Fruit fly (Drosophila melanogaster) whole organism, pupa: Measurements from ENCODE around the gene CG17768.

ENCODE experiments used
- CG10348 ChIP-seq: fragments of 200-800 bp; sonication (Bioruptor generic); IDR thresholded peaks from 2 replicates; pipeline ENCODE4 v1.3.6; 2022; ENCODE audit warnings: missing biosample characterization, missing genetic modification characterization
- CG12605 ChIP-seq: fragments of 200-800 bp; sonication (Bioruptor generic); IDR thresholded peaks from 2 replicates; pipeline ENCODE4 v1.3.6; 2022; ENCODE audit warnings: missing biosample characterization, missing genetic modification characterization
- CG13204 ChIP-seq: fragments of 200-800 bp; sonication (Bioruptor generic); optimal IDR thresholded peaks from 2 replicates; lab custom pipeline; 2018; ENCODE audit warnings: missing biosample characterization, mild to moderate bottlenecking, missing genetic modification characterization, moderate library complexity
- CG14655 ChIP-seq: fragments of 200-800 bp; sonication (Bioruptor generic); optimal IDR thresholded peaks from 3 replicates; lab custom pipeline; 2017; ENCODE audit warnings: mild to moderate bottlenecking, missing biosample characterization, missing genetic modification reagents, missing genetic modification characterization
- CG15710 ChIP-seq: fragments of 200-800 bp; sonication (Bioruptor generic); optimal IDR thresholded peaks from 2 replicates; lab custom pipeline; 2018; ENCODE audit warnings: missing biosample characterization, mild to moderate bottlenecking, missing genetic modification characterization, moderate library complexity
- CG17806 ChIP-seq: fragments of 200-800 bp; sonication (Bioruptor generic); optimal IDR thresholded peaks from 2 replicates; lab custom pipeline; 2018; ENCODE audit warnings: missing biosample characterization, mild to moderate bottlenecking, missing genetic modification characterization, moderate library complexity
- CG32121 ChIP-seq: fragments of 200-800 bp; sonication (Bioruptor generic); IDR thresholded peaks from 2 replicates; pipeline ENCODE4 v1.3.6; 2022; ENCODE audit warnings: missing biosample characterization, missing genetic modification characterization
- CG34367 ChIP-seq: fragments of 200-800 bp; sonication (Bioruptor generic); optimal IDR thresholded peaks from 2 replicates; lab custom pipeline; 2018; ENCODE audit warnings: missing biosample characterization, mild to moderate bottlenecking, missing genetic modification characterization
- CG4496 ChIP-seq: fragments of 200-800 bp; sonication (Bioruptor generic); IDR thresholded peaks from 3 replicates; pipeline ENCODE4 v1.3.6; 2022; ENCODE audit warnings: missing biosample characterization, missing genetic modification characterization
- CG8159 ChIP-seq: fragments of 200-800 bp; sonication (Bioruptor generic); optimal IDR thresholded peaks from 3 replicates; lab custom pipeline; 2018; ENCODE audit warnings: missing biosample characterization, mild to moderate bottlenecking, missing genetic modification characterization, moderate library complexity
- CG8301 ChIP-seq: fragments of 200-800 bp; sonication (Bioruptor generic); optimal IDR thresholded peaks from 2 replicates; lab custom pipeline; 2018; ENCODE audit warnings: missing biosample characterization, mild to moderate bottlenecking, missing genetic modification characterization
- CG9948 ChIP-seq: fragments of 200-800 bp; sonication (Bioruptor generic); optimal IDR thresholded peaks from 2 replicates; lab custom pipeline; 2018; ENCODE audit warnings: missing biosample characterization, mild to moderate bottlenecking, missing genetic modification characterization, moderate library complexity
- D1 ChIP-seq: fragments of 200-800 bp; sonication (Bioruptor generic); optimal IDR thresholded peaks from 2 replicates; lab custom pipeline; 2018; ENCODE audit warnings: missing biosample characterization, mild to moderate bottlenecking, missing genetic modification characterization, moderate library complexity
- EcR ChIP-seq: fragments of 200-800 bp; sonication (Bioruptor generic); optimal IDR thresholded peaks from 3 replicates; lab custom pipeline; 2019; ENCODE audit warnings: missing biosample characterization, missing genetic modification characterization, mild to moderate bottlenecking, moderate library complexity, missing genetic modification reagents
- Ets98B ChIP-seq: fragments of 200-800 bp; sonication (Bioruptor generic); IDR thresholded peaks from 2 replicates; pipeline ENCODE4 v1.3.6; 2022; ENCODE audit warnings: missing biosample characterization, missing genetic modification characterization
- Pif1A ChIP-seq: fragments of 200-800 bp; sonication (Bioruptor generic); optimal IDR thresholded peaks from 3 replicates; lab custom pipeline; 2016; ENCODE audit warnings: missing biosample characterization, missing genetic modification characterization
- Pif1B ChIP-seq: fragments of 200-800 bp; sonication (Bioruptor generic); optimal IDR thresholded peaks from 3 replicates; lab custom pipeline; 2016; ENCODE audit warnings: missing biosample characterization, missing genetic modification characterization
- Snoo ChIP-seq: fragments of 200-800 bp; sonication (Bioruptor generic); optimal IDR thresholded peaks from 3 replicates; lab custom pipeline; 2017; ENCODE audit warnings: missing biosample characterization, mild to moderate bottlenecking, missing genetic modification characterization, inconsistent platforms
- fd96Ca ChIP-seq: fragments of 200-800 bp; sonication (Bioruptor generic); IDR thresholded peaks from 3 replicates; pipeline ENCODE4 v1.3.6; 2022; ENCODE audit warnings: missing biosample characterization, missing genetic modification characterization
- gl ChIP-seq: fragments of 200-800 bp; sonication (Bioruptor generic); optimal IDR thresholded peaks from 2 replicates; lab custom pipeline; 2018; ENCODE audit warnings: missing biosample characterization, mild to moderate bottlenecking, missing genetic modification characterization
- rn ChIP-seq: fragments of 200-800 bp; sonication (Bioruptor generic); IDR thresholded peaks from 2 replicates; pipeline ENCODE4 v1.3.6; 2022; ENCODE audit warnings: missing biosample characterization, missing genetic modification characterization

Gene CG17768

dm6 chr2L:10379865-10380264, 25.1 kb downstream of the CG17768 start, which contains the start of gene gny:
TSS of gene gny (plus strand) at chr2L:10380103.
- TF ChIP-seq Snoo (tag; lab: Kevin White, UChicago), result no peak

dm6 chr2L:10378631-10379030, 26.4 kb downstream of the CG17768 start:
- TF ChIP-seq CG34367 (tag; lab: Kevin White, UChicago) (no peak), D1 (tag; lab: Kevin White, UChicago) (no peak), Pif1A (GFP tag; lab: Kevin White, UChicago) (no peak), fd96Ca (GFP tag; lab: Robert Waterston, UW) (no peak), CG14655 (no peak), CG8301 (tag; lab: Kevin White, UChicago) (no peak), CG17806 (tag; lab: Kevin White, UChicago) (no peak), CG10348 (GFP tag; lab: Robert Waterston, UW) (no peak), CG32121 (GFP tag; lab: Robert Waterston, UW) (no peak), CG9948 (tag; lab: Kevin White, UChicago) (no peak), Snoo (tag; lab: Kevin White, UChicago) (no peak)
- TF ChIP-seq, all 21 proteins: peak for 0

DNA sequence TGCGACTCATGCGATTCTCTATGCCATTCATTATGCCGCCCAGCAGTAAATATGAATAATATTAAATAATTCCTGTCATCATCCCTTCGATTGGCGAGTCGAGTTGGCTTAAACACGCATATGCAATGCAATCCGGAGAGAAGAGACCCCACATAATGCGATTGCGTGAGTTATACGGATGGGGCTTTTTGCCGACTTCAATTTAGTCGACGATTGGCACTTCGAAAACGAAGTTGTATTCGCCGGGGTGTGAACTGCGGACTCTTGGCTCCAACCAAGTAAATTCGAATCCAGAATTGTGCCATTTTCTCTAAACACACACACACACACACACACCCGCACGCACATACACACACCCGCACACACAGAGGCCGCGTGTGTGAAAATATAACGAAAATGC, 28.7 kb downstream of the CG17768 start:
- TF ChIP-seq CG15710 (tag; lab: Kevin White, UChicago) (no peak), Ets98B (GFP tag; lab: Robert Waterston, UW) (no peak), CG13204 (GFP tag; lab: Kevin White, UChicago) (no peak), CG4496 (GFP tag; lab: Robert Waterston, UW) (no peak), gl (tag; lab: Kevin White, UChicago) (no peak), CG9948 (tag; lab: Kevin White, UChicago) (no peak), D1 (tag; lab: Kevin White, UChicago) (no peak), CG8301 (tag; lab: Kevin White, UChicago) (no peak), CG12605 (GFP tag; lab: Robert Waterston, UW) (no peak), rn (GFP tag; lab: Robert Waterston, UW) (no peak), fd96Ca (GFP tag; lab: Robert Waterston, UW) (no peak), Snoo (tag; lab: Kevin White, UChicago) (no peak), CG14655 (no peak), EcR (no peak), CG32121 (GFP tag; lab: Robert Waterston, UW) (no peak), CG34367 (tag; lab: Kevin White, UChicago) (no peak), CG10348 (GFP tag; lab: Robert Waterston, UW) (no peak), CG8159 (tag; lab: Kevin White, UChicago) (no peak), Pif1B (no peak)

- TF ChIP-seq CG13204 (GFP tag; lab: Kevin White, UChicago) (no peak), CG10348 (GFP tag; lab: Robert Waterston, UW) (no peak), D1 (tag; lab: Kevin White, UChicago) (peak; percentile 70), gl (tag; lab: Kevin White, UChicago) (no peak), Pif1B (no peak), CG17806 (tag; lab: Kevin White, UChicago) (peak; percentile 48), CG9948 (tag; lab: Kevin White, UChicago) (peak; percentile 44), CG8159 (tag; lab: Kevin White, UChicago) (peak; percentile 56), rn (GFP tag; lab: Robert Waterston, UW) (no peak), CG12605 (GFP tag; lab: Robert Waterston, UW) (no peak), Pif1A (GFP tag; lab: Kevin White, UChicago) (no peak), CG8301 (tag; lab: Kevin White, UChicago) (peak; percentile 44), CG15710 (tag; lab: Kevin White, UChicago) (peak; percentile 57), CG32121 (GFP tag; lab: Robert Waterston, UW) (peak; percentile 41), Snoo (tag; lab: Kevin White, UChicago) (peak; percentile 43), CG4496 (GFP tag; lab: Robert Waterston, UW) (peak; percentile 44; the same call in 1 of the 3 replicates), CG14655 (no peak), EcR (no peak), Ets98B (GFP tag; lab: Robert Waterston, UW) (peak; percentile 50; the same call in 1 of the 2 replicates), CG34367 (tag; lab: Kevin White, UChicago) (peak; percentile 25), fd96Ca (GFP tag; lab: Robert Waterston, UW) (no peak)
Observed at dm6 chr2L:10375464-10376236, 29.4 kb downstream of the CG17768 start, which contains the start of the genes CG33303 and dpr19. TSS of gene CG33303 (minus strand) at chr2L:10375757. TSS of gene dpr19 (plus strand) at chr2L:10376168.

dm6 chr2L:10373605-10374269, 31.3 kb downstream of the CG17768 start, which contains the start of gene rho-5:
TSS of gene rho-5 (minus strand) at chr2L:10373900.
- TF ChIP-seq CG17806 (tag; lab: Kevin White, UChicago), result no peak
- TF ChIP-seq rn (GFP tag; lab: Robert Waterston, UW), result no peak
- no peak for TF ChIP-seq fd96Ca (GFP tag; lab: Robert Waterston, UW)
